Worm (Caenorhabditis elegans) whole organism, L2 larva: ENCODE results near the gene glct-6.

Experiments
- C34F6.9 ChIP-seq: fragments of 150-350 bp; optimal IDR thresholded peaks from 2 replicates; lab custom pipeline; 2014; ENCODE audit warnings: missing biosample characterization, missing genetic modification characterization
- F13H6.1 ChIP-seq: sonication (generic microtip); optimal IDR thresholded peaks from 2 replicates; lab custom pipeline; 2016; ENCODE audit warnings: missing genetic modification characterization, missing compliant biosample characterization
- R02D3.7 ChIP-seq: fragments of 150-350 bp; optimal IDR thresholded peaks from 2 replicates; lab custom pipeline; 2014; ENCODE audit warnings: missing biosample characterization, missing genetic modification characterization
- Y55F3AM.14 ChIP-seq: fragments of 200-800 bp; sonication (Bioruptor generic); optimal IDR thresholded peaks from 2 replicates; lab custom pipeline; 2018; ENCODE audit warnings: mild to moderate bottlenecking, missing genetic modification characterization, missing compliant biosample characterization
- ZK546.5 ChIP-seq: sonication (generic microtip); optimal IDR thresholded peaks from 2 replicates; lab custom pipeline; 2017; ENCODE audit warnings: missing biosample characterization, missing genetic modification characterization
- alr-1 ChIP-seq: fragments of 150-350 bp; optimal IDR thresholded peaks from 2 replicates; lab custom pipeline; 2014; ENCODE audit warnings: missing biosample characterization, missing genetic modification characterization
- aly-2 ChIP-seq: fragments of 150-350 bp; optimal IDR thresholded peaks from 2 replicates; lab custom pipeline; 2014; ENCODE audit warnings: missing biosample characterization, missing genetic modification characterization
- blmp-1 ChIP-seq: sonication (generic microtip); optimal IDR thresholded peaks from 2 replicates; lab custom pipeline; 2017; ENCODE audit warnings: missing genetic modification characterization, mild to moderate bottlenecking, missing compliant biosample characterization, antibody characterized with exemption, moderate library complexity; ENCODE audit not compliant: insufficient read depth
- ceh-16 ChIP-seq: fragments of 150-350 bp; optimal IDR thresholded peaks from 2 replicates; lab custom pipeline; 2014; ENCODE audit warnings: missing biosample characterization, missing genetic modification characterization
- dmd-4 ChIP-seq: sonication (generic microtip); optimal IDR thresholded peaks from 2 replicates; lab custom pipeline; 2017; ENCODE audit warnings: missing biosample characterization, missing genetic modification characterization
- egl-27 ChIP-seq: sonication (generic microtip); optimal IDR thresholded peaks from 3 replicates; lab custom pipeline; 2017; ENCODE audit warnings: missing biosample characterization, missing genetic modification reagents, missing genetic modification characterization
- elt-1 ChIP-seq: fragments of 150-350 bp; optimal IDR thresholded peaks from 2 replicates; lab custom pipeline; 2014; ENCODE audit warnings: missing biosample characterization, missing genetic modification characterization
- elt-3 ChIP-seq: sonication (generic microtip); optimal IDR thresholded peaks from 2 replicates; lab custom pipeline; 2017; ENCODE audit warnings: missing biosample characterization, missing genetic modification characterization
- fos-1 ChIP-seq: fragments of 150-350 bp; optimal IDR thresholded peaks from 2 replicates; lab custom pipeline; 2014; ENCODE audit warnings: missing biosample characterization, missing genetic modification characterization
- gmeb-1 ChIP-seq: fragments of 150-350 bp; optimal IDR thresholded peaks from 2 replicates; lab custom pipeline; 2014; ENCODE audit warnings: missing biosample characterization, missing genetic modification characterization
- lin-11 ChIP-seq: fragments of 150-350 bp; sonication (generic microtip); optimal IDR thresholded peaks from 2 replicates; lab custom pipeline; 2014; ENCODE audit warnings: missing biosample characterization, missing genetic modification characterization, inconsistent platforms, mixed read lengths
- lin-13 ChIP-seq: fragments of 150-350 bp; optimal IDR thresholded peaks from 2 replicates; lab custom pipeline; 2014; ENCODE audit warnings: missing biosample characterization, missing genetic modification reagents, missing genetic modification characterization
- lin-39 ChIP-seq: fragments of 150-350 bp; optimal IDR thresholded peaks from 2 replicates; lab custom pipeline; 2014; ENCODE audit warnings: missing biosample characterization, missing genetic modification reagents, missing genetic modification characterization
- lsy-2 ChIP-seq, 2 experiments: fragments of 150-350 bp in 1 of 2; sonication (generic microtip) in 1 of 2; optimal IDR thresholded peaks; 2 replicates each; lab custom pipeline; 2014 to 2017; ENCODE audit warnings: missing biosample characterization in 2 of 2, missing genetic modification characterization in 2 of 2
- mab-5 ChIP-seq: fragments of 150-350 bp; optimal IDR thresholded peaks from 2 replicates; lab custom pipeline; 2014; ENCODE audit warnings: missing biosample characterization, missing genetic modification characterization
- mbf-1 ChIP-seq: sonication (generic microtip); optimal IDR thresholded peaks from 2 replicates; lab custom pipeline; 2017; ENCODE audit warnings: missing biosample characterization, missing genetic modification characterization
- nhr-10 ChIP-seq: sonication (generic microtip); optimal IDR thresholded peaks from 2 replicates; lab custom pipeline; 2017; ENCODE audit warnings: missing biosample characterization, missing genetic modification characterization
- nhr-11 ChIP-seq: fragments of 150-350 bp; optimal IDR thresholded peaks from 2 replicates; lab custom pipeline; 2014; ENCODE audit warnings: missing biosample characterization, missing genetic modification characterization
- nhr-12 ChIP-seq: fragments of 150-350 bp; optimal IDR thresholded peaks from 2 replicates; lab custom pipeline; 2014; ENCODE audit warnings: missing biosample characterization, missing genetic modification characterization
- nhr-129 ChIP-seq: fragments of 150-350 bp; optimal IDR thresholded peaks from 2 replicates; lab custom pipeline; 2014; ENCODE audit warnings: missing biosample characterization, missing genetic modification characterization
- nhr-21 ChIP-seq: fragments of 150-350 bp; optimal IDR thresholded peaks from 2 replicates; lab custom pipeline; 2014; ENCODE audit warnings: missing biosample characterization, missing genetic modification characterization
- nhr-23 ChIP-seq: fragments of 150-350 bp; optimal IDR thresholded peaks from 2 replicates; lab custom pipeline; 2014; ENCODE audit warnings: missing biosample characterization, missing genetic modification reagents, missing genetic modification characterization
- nhr-237 ChIP-seq: fragments of 150-350 bp; optimal IDR thresholded peaks from 2 replicates; lab custom pipeline; 2014; ENCODE audit warnings: missing biosample characterization, missing genetic modification characterization
- nhr-25 ChIP-seq: fragments of 150-350 bp; sonication (generic microtip); optimal IDR thresholded peaks from 3 replicates; lab custom pipeline; 2014; ENCODE audit warnings: missing biosample characterization, missing genetic modification characterization
- nhr-6 ChIP-seq: fragments of 150-350 bp; optimal IDR thresholded peaks from 2 replicates; lab custom pipeline; 2014; ENCODE audit warnings: missing biosample characterization, missing genetic modification characterization
- nhr-77 ChIP-seq: fragments of 150-350 bp; optimal IDR thresholded peaks from 2 replicates; lab custom pipeline; 2014; ENCODE audit warnings: missing biosample characterization, missing genetic modification characterization
- peb-1 ChIP-seq: fragments of 150-350 bp; optimal IDR thresholded peaks from 2 replicates; lab custom pipeline; 2014; ENCODE audit warnings: missing biosample characterization, missing genetic modification characterization
- sem-4 ChIP-seq: fragments of 150-350 bp; optimal IDR thresholded peaks from 2 replicates; lab custom pipeline; 2014; ENCODE audit warnings: missing biosample characterization, missing genetic modification reagents, missing genetic modification characterization
- skn-1 ChIP-seq: sonication (generic microtip); optimal IDR thresholded peaks from 2 replicates; lab custom pipeline; 2017; ENCODE audit warnings: missing biosample characterization, missing genetic modification characterization
- sma-3 ChIP-seq: sonication (generic microtip); optimal IDR thresholded peaks from 2 replicates; lab custom pipeline; 2016; ENCODE audit warnings: missing genetic modification reagents, missing genetic modification characterization, missing compliant biosample characterization
- sma-9 ChIP-seq, 2 experiments: fragments of 150-350 bp in 1 of 2; sonication (generic microtip) in 1 of 2; optimal IDR thresholded peaks; 2 replicates each; lab custom pipeline; 2014 to 2016; ENCODE audit warnings: missing genetic modification characterization in 2 of 2, mild to moderate bottlenecking in 1 of 2, missing biosample characterization in 1 of 2, missing compliant biosample characterization in 1 of 2, missing genetic modification reagents in 1 of 2, moderate library complexity in 1 of 2
- snpc-4 ChIP-seq: fragments of 150-350 bp; optimal IDR thresholded peaks from 2 replicates; lab custom pipeline; 2014; ENCODE audit warnings: missing biosample characterization, missing genetic modification characterization
- unc-39 ChIP-seq: fragments of 150-350 bp; optimal IDR thresholded peaks from 2 replicates; lab custom pipeline; 2014; ENCODE audit warnings: missing biosample characterization, missing genetic modification characterization
- unc-55 ChIP-seq: fragments of 150-350 bp; sonication (generic microtip); optimal IDR thresholded peaks from 3 replicates; lab custom pipeline; 2014; ENCODE audit warnings: missing biosample characterization, missing genetic modification reagents, missing genetic modification characterization
- unc-62 ChIP-seq: fragments of 150-350 bp; optimal IDR thresholded peaks from 2 replicates; lab custom pipeline; 2014; ENCODE audit warnings: missing biosample characterization, missing genetic modification reagents, missing genetic modification characterization
- ztf-1 ChIP-seq: fragments of 200-800 bp; sonication (Bioruptor generic); conservative IDR thresholded peaks from 2 replicates; pipeline ENCODE4 v1.3.6; 2022; ENCODE audit warnings: missing genetic modification characterization, missing compliant biosample characterization
- ztf-11 ChIP-seq: sonication (generic microtip); optimal IDR thresholded peaks from 2 replicates; lab custom pipeline; 2017; ENCODE audit warnings: missing biosample characterization, missing genetic modification characterization
- ztf-4 ChIP-seq: fragments of 150-350 bp; optimal IDR thresholded peaks from 2 replicates; lab custom pipeline; 2014; ENCODE audit warnings: missing biosample characterization, missing genetic modification characterization

The glct-6 gene

ce11 chrIV:3740830-3741477 lies 43.1 kb upstream of the glct-6 start, which contains the start of gene nape-1 (continued):
- TF ChIP-seq lin-39 (no peak), nhr-237 (tag; lab: Kevin White, UChicago) (no peak), elt-3 (tag; lab: Kevin White, UChicago) (no peak), blmp-1 (no peak), mbf-1 (tag; lab: Kevin White, UChicago) (no peak), alr-1 (tag; lab: Kevin White, UChicago) (no peak), nhr-10 (tag; lab: Kevin White, UChicago) (no peak), ztf-11 (tag; lab: Kevin White, UChicago) (no peak), nhr-21 (tag; lab: Kevin White, UChicago) (no peak), nhr-129 (tag; lab: Kevin White, UChicago) (peak; percentile 74), nhr-77 (tag; lab: Kevin White, UChicago) (no peak), elt-1 (no peak), nhr-6 (no peak), unc-39 (tag; lab: Kevin White, UChicago) (no peak), fos-1 (peak; percentile 43)

- no peak for TF ChIP-seq nhr-12 (tag; lab: Kevin White, UChicago)
- no peak for TF ChIP-seq C34F6.9 (tag; lab: Kevin White, UChicago)
- TF ChIP-seq nhr-6 = no peak
- TF ChIP-seq aly-2 (tag; lab: Kevin White, UChicago) = no peak
- no peak for TF ChIP-seq nhr-11 (tag; lab: Kevin White, UChicago)
- no peak for TF ChIP-seq nhr-21 (tag; lab: Kevin White, UChicago)
- TF ChIP-seq peb-1 = no peak
- TF ChIP-seq ZK546.5 = no peak
- TF ChIP-seq egl-27 (tag; lab: Kevin White, UChicago) = no peak
- TF ChIP-seq lsy-2 (tag; optimal IDR thresholded peaks at IDR 0.05; lab: Kevin White, UChicago) = no peak
- TF ChIP-seq skn-1 (tag; lab: Kevin White, UChicago) = no peak
- TF ChIP-seq ztf-11 (tag; lab: Kevin White, UChicago) = no peak
- no peak for TF ChIP-seq unc-39 (tag; lab: Kevin White, UChicago)
- no peak for TF ChIP-seq nhr-25 (tag; lab: Kevin White, UChicago)
- no peak for TF ChIP-seq F13H6.1 (tag; lab: Kevin White, UChicago)
Observed at ce11 chrIV:3741874-3742273, 42.1 kb upstream of the glct-6 start.

- TF ChIP-seq snpc-4 (tag; lab: Kevin White, UChicago) (peak; percentile 42), nhr-11 (tag; lab: Kevin White, UChicago) (no peak), R02D3.7 (tag; lab: Kevin White, UChicago) (no peak), lin-13 (GFP tag; lab: Kevin White, UChicago) (peak; percentile 77), F13H6.1 (tag; lab: Kevin White, UChicago) (peak; percentile 95), mab-5 (peak; percentile 19), egl-27 (tag; lab: Kevin White, UChicago) (peak; percentile 39), lin-39 (no peak), unc-62 (GFP tag; lab: Kevin White, UChicago) (peak; percentile 34), fos-1 (peak; percentile 80), alr-1 (tag; lab: Kevin White, UChicago) (no peak), C34F6.9 (tag; lab: Kevin White, UChicago) (peak; percentile 94), elt-3 (tag; lab: Kevin White, UChicago) (no peak), ZK546.5 (no peak), skn-1 (tag; lab: Kevin White, UChicago) (no peak), ztf-11 (tag; lab: Kevin White, UChicago) (no peak), ztf-1 (GFP tag; lab: Robert Waterston, UW) (no peak), dmd-4 (tag; lab: Kevin White, UChicago) (no peak), nhr-6 (peak; percentile 62), nhr-10 (tag; lab: Kevin White, UChicago) (peak; percentile 2), unc-39 (tag; lab: Kevin White, UChicago) (no peak), nhr-25 (tag; lab: Kevin White, UChicago) (peak; percentile 87), sem-4 (peak; percentile 66), lsy-2 (tag; optimal IDR thresholded peaks at IDR 0.05; lab: Kevin White, UChicago) (peak; percentile 38 to 91), nhr-23 (tag; lab: Kevin White, UChicago) (no peak), ztf-4 (tag; lab: Kevin White, UChicago) (peak; percentile 71), ceh-16 (tag; lab: Kevin White, UChicago) (no peak), lin-11 (tag; lab: Kevin White, UChicago) (peak; percentile 39), nhr-237 (tag; lab: Kevin White, UChicago) (no peak), mbf-1 (tag; lab: Kevin White, UChicago) (no peak), peb-1 (no peak), unc-55 (peak; percentile 88), sma-9 (GFP tag; optimal IDR thresholded peaks at IDR 0.05; lab: Kevin White, UChicago) (peak; percentile 90), sma-9 (tag; optimal IDR thresholded peaks at IDR 0.05; lab: Kevin White, UChicago) (no peak), sma-3 (GFP tag; lab: Kevin White, UChicago) (peak; percentile 67), elt-1 (no peak), nhr-77 (tag; lab: Kevin White, UChicago) (no peak), nhr-12 (tag; lab: Kevin White, UChicago) (no peak), nhr-21 (tag; lab: Kevin White, UChicago) (peak; percentile 78), gmeb-1 (tag; lab: Kevin White, UChicago) (peak; percentile 80), blmp-1 (peak; percentile 62), Y55F3AM.14 (GFP tag; lab: Kevin White, UChicago) (peak; percentile 36), aly-2 (tag; lab: Kevin White, UChicago) (no peak), nhr-129 (tag; lab: Kevin White, UChicago) (peak; percentile 93)
Observed at ce11 chrIV:3742426-3742839, 41.6 kb upstream of the glct-6 start.
